ENCODE assay signal across 1 fruit fly cellular context in genomic region chr2L:5986094-5986493, dm6.
A peak's percentile ranks its signal among the peaks of the same experiment; 100 is the strongest.
TF ChIP-seq lines count a peak whose summit lies in the region.

TSS of gene ifc (plus strand) at chr2L:5986348.

TF ChIP-seq in whole organism, embryonic, 481 proteins besides CTCF, POLR2A, EP300 and RAD21 (continued from another document and continues in another):
- TF ChIP-seq hkb (optimal IDR thresholded peaks at IDR 0.05; lab: Kevin White, UChicago): peak; percentile 79
- no peak for TF ChIP-seq hkb (GFP tag; IDR thresholded peaks at IDR 0.05; lab: Robert Waterston, UW)
- TF ChIP-seq CG9932 (GFP tag; IDR thresholded peaks at IDR 0.05; lab: Robert Waterston, UW): no peak
- TF ChIP-seq ken (GFP tag; IDR thresholded peaks at IDR 0.05; lab: Robert Waterston, UW): no peak
- no peak for TF ChIP-seq kni (GFP tag; optimal IDR thresholded peaks at IDR 0.05; lab: Kevin White, UChicago)
- TF ChIP-seq corto (GFP tag; optimal IDR thresholded peaks at IDR 0.05; lab: Kevin White, UChicago): no peak
- no peak for TF ChIP-seq CG1529 (GFP tag; optimal IDR thresholded peaks at IDR 0.05; lab: Kevin White, UChicago)
- TF ChIP-seq seq (GFP tag; IDR thresholded peaks at IDR 0.05; lab: Robert Waterston, UW): no peak
- peak; percentile 20 for TF ChIP-seq schlank (tag; optimal IDR thresholded peaks at IDR 0.05; lab: Kevin White, UChicago)
- no peak for TF ChIP-seq vnd (GFP tag; IDR thresholded peaks at IDR 0.05; lab: Robert Waterston, UW; ENCODE audit: partially characterized antibody)
- TF ChIP-seq CG13296 (GFP tag; optimal IDR thresholded peaks at IDR 0.05; lab: Kevin White, UChicago): no peak
- no peak for TF ChIP-seq CG7556 (GFP tag; optimal IDR thresholded peaks at IDR 0.05; lab: Kevin White, UChicago)
- TF ChIP-seq Fer3 (tag; optimal IDR thresholded peaks at IDR 0.05; lab: Kevin White, UChicago): peak; percentile 64
- TF ChIP-seq Gug (GFP tag; IDR thresholded peaks at IDR 0.05; lab: Robert Waterston, UW): peak; percentile 51; the same call in 3 of the 4 replicates
- TF ChIP-seq CG3838 (GFP tag; optimal IDR thresholded peaks at IDR 0.05; lab: Kevin White, UChicago): no peak
- no peak for TF ChIP-seq CG10565 (GFP tag; optimal IDR thresholded peaks at IDR 0.05; lab: Kevin White, UChicago)
- no peak for TF ChIP-seq CG10321 (GFP tag; IDR thresholded peaks at IDR 0.05; lab: Robert Waterston, UW)
- peak; percentile 35 for TF ChIP-seq tin (GFP tag; optimal IDR thresholded peaks at IDR 0.05; lab: Kevin White, UChicago)
- peak; percentile 92 for TF ChIP-seq stwl (tag; optimal IDR thresholded peaks at IDR 0.05; lab: Kevin White, UChicago)
- no peak for TF ChIP-seq ara (GFP tag; IDR thresholded peaks at IDR 0.05; lab: Robert Waterston, UW)
- no peak for TF ChIP-seq E2f1 (GFP tag; IDR thresholded peaks at IDR 0.05; lab: Robert Waterston, UW)
- TF ChIP-seq Ravus (GFP tag; IDR thresholded peaks at IDR 0.05; lab: Robert Waterston, UW): no peak
- peak; percentile 76 for TF ChIP-seq CHES-1-like (GFP tag; optimal IDR thresholded peaks at IDR 0.05; lab: Kevin White, UChicago)
- TF ChIP-seq CG17612 (GFP tag; IDR thresholded peaks at IDR 0.05; lab: Robert Waterston, UW): no peak
- no peak for TF ChIP-seq tio (GFP tag; optimal IDR thresholded peaks at IDR 0.05; lab: Kevin White, UChicago)
- no peak for TF ChIP-seq vvl (GFP tag; IDR thresholded peaks at IDR 0.05; lab: Robert Waterston, UW)
- TF ChIP-seq gsb-n (tag; optimal IDR thresholded peaks at IDR 0.05; lab: Kevin White, UChicago): peak; percentile 15
- TF ChIP-seq esg (GFP tag; conservative IDR thresholded peaks at IDR 0.05; lab: Robert Waterston, UW): no peak
- peak; percentile 70 for TF ChIP-seq Myb (GFP tag; optimal IDR thresholded peaks at IDR 0.05; lab: Kevin White, UChicago)
- peak; percentile 5 for TF ChIP-seq Atf3 (GFP tag; optimal IDR thresholded peaks at IDR 0.05; lab: Kevin White, UChicago)
- peak; percentile 50 for TF ChIP-seq CG3281 (GFP tag; optimal IDR thresholded peaks at IDR 0.05; lab: Kevin White, UChicago)
- TF ChIP-seq Hr39 (optimal IDR thresholded peaks at IDR 0.05; lab: Kevin White, UChicago): no peak
- TF ChIP-seq CG5180 (GFP tag; optimal IDR thresholded peaks at IDR 0.05; lab: Kevin White, UChicago): no peak
- TF ChIP-seq CG6689 (GFP tag; IDR thresholded peaks at IDR 0.05; lab: Robert Waterston, UW): no peak
- TF ChIP-seq HLH3B (GFP tag; IDR thresholded peaks at IDR 0.05; lab: Robert Waterston, UW): no peak
- TF ChIP-seq jing (GFP tag; optimal IDR thresholded peaks at IDR 0.05; lab: Kevin White, UChicago): no peak
- no peak for TF ChIP-seq Ptx1 (GFP tag; IDR thresholded peaks at IDR 0.05; lab: Robert Waterston, UW)
- TF ChIP-seq CG14710 (tag; optimal IDR thresholded peaks at IDR 0.05; lab: Kevin White, UChicago): peak; percentile 81
- no peak for TF ChIP-seq yki (optimal IDR thresholded peaks at IDR 0.05; lab: Kevin White, UChicago)
- no peak for TF ChIP-seq CG42726 (GFP tag; IDR thresholded peaks at IDR 0.05; lab: Robert Waterston, UW; ENCODE audit: partially characterized antibody)
- TF ChIP-seq CG17385 (GFP tag; optimal IDR thresholded peaks at IDR 0.05; lab: Kevin White, UChicago): peak; percentile 35
- no peak for TF ChIP-seq CG32772 (GFP tag; IDR thresholded peaks at IDR 0.05; lab: Robert Waterston, UW)
- TF ChIP-seq CG2120 (GFP tag; optimal IDR thresholded peaks at IDR 0.05; lab: Kevin White, UChicago): peak; percentile 80
- peak; percentile 83 for TF ChIP-seq BEAF-32 (GFP tag; optimal IDR thresholded peaks at IDR 0.05; lab: Kevin White, UChicago)
- peak; percentile 32 for TF ChIP-seq CG9609 (GFP tag; optimal IDR thresholded peaks at IDR 0.05; lab: Kevin White, UChicago)
- TF ChIP-seq BtbVII (GFP tag; optimal IDR thresholded peaks at IDR 0.05; lab: Kevin White, UChicago): no peak
- TF ChIP-seq CrebB (tag; optimal IDR thresholded peaks at IDR 0.05; lab: Kevin White, UChicago): peak; percentile 7
- peak; percentile 17 for TF ChIP-seq cato (GFP tag; optimal IDR thresholded peaks at IDR 0.05; lab: Kevin White, UChicago; ENCODE audit: borderline replicate concordance)
- TF ChIP-seq CG11504 (tag; optimal IDR thresholded peaks at IDR 0.05; lab: Kevin White, UChicago): no peak
- peak; percentile 74 for TF ChIP-seq CoRest (tag; optimal IDR thresholded peaks at IDR 0.05; lab: Kevin White, UChicago)
- TF ChIP-seq sim (GFP tag; IDR thresholded peaks at IDR 0.05; lab: Robert Waterston, UW): no peak
- no peak for TF ChIP-seq CG9215 (GFP tag; IDR thresholded peaks at IDR 0.05; lab: Robert Waterston, UW)
- TF ChIP-seq dysf (GFP tag; IDR thresholded peaks at IDR 0.05; lab: Robert Waterston, UW): no peak
- TF ChIP-seq CG1792 (GFP tag; optimal IDR thresholded peaks at IDR 0.05; lab: Kevin White, UChicago): peak; percentile 51
- TF ChIP-seq CG43689 (GFP tag; IDR thresholded peaks at IDR 0.05; lab: Robert Waterston, UW): no peak
- TF ChIP-seq CG9817 (tag; optimal IDR thresholded peaks at IDR 0.05; lab: Kevin White, UChicago): peak; percentile 68
- no peak for TF ChIP-seq CG4730 (GFP tag; IDR thresholded peaks at IDR 0.05; lab: Robert Waterston, UW)
- TF ChIP-seq ssp (GFP tag; IDR thresholded peaks at IDR 0.05; lab: Robert Waterston, UW): no peak
- TF ChIP-seq CG5245 (GFP tag; optimal IDR thresholded peaks at IDR 0.05; lab: Kevin White, UChicago): no peak
- no peak for TF ChIP-seq dmrt99B (tag; optimal IDR thresholded peaks at IDR 0.05; lab: Kevin White, UChicago)
- no peak for TF ChIP-seq ac (GFP tag; optimal IDR thresholded peaks at IDR 0.05; lab: Kevin White, UChicago)
- peak in 1 of 3 experiments; percentile 14 for TF ChIP-seq Stat92E (GFP tag; optimal IDR thresholded peaks at IDR 0.05; lab: Kevin White, UChicago)
- TF ChIP-seq Drgx (GFP tag; IDR thresholded peaks at IDR 0.05; lab: Robert Waterston, UW): no peak
- no peak for TF ChIP-seq CG11247 (GFP tag; IDR thresholded peaks at IDR 0.05; lab: Robert Waterston, UW)
- TF ChIP-seq ham (GFP tag; IDR thresholded peaks at IDR 0.05; lab: Robert Waterston, UW): no peak
- peak; percentile 21 for TF ChIP-seq D19B (GFP tag; optimal IDR thresholded peaks at IDR 0.05; lab: Kevin White, UChicago)
- peak; percentile 56 for TF ChIP-seq Nf-YC (tag; optimal IDR thresholded peaks at IDR 0.05; lab: Kevin White, UChicago)
- TF ChIP-seq CG10147 (GFP tag; optimal IDR thresholded peaks at IDR 0.05; lab: Kevin White, UChicago): no peak
- TF ChIP-seq CG15073 (GFP tag; optimal IDR thresholded peaks at IDR 0.05; lab: Kevin White, UChicago): no peak
- no peak for TF ChIP-seq CG2129 (GFP tag; IDR thresholded peaks at IDR 0.05; lab: Robert Waterston, UW; ENCODE audit: partially characterized antibody)
- TF ChIP-seq Nf-YA (GFP tag; IDR thresholded peaks at IDR 0.05; lab: Robert Waterston, UW): no peak
- peak in 1 of 2 experiments; percentile 59 for TF ChIP-seq Hr78 (GFP tag; optimal IDR thresholded peaks at IDR 0.05; lab: Kevin White, UChicago)
- no peak for TF ChIP-seq CG8359 (GFP tag; optimal IDR thresholded peaks at IDR 0.05; lab: Kevin White, UChicago; ENCODE audit: borderline replicate concordance)
- peak; percentile 76 for TF ChIP-seq CG2712 (tag; optimal IDR thresholded peaks at IDR 0.05; lab: Kevin White, UChicago)
- TF ChIP-seq Meics (GFP tag; optimal IDR thresholded peaks at IDR 0.05; lab: Kevin White, UChicago): peak; percentile 61
- peak; percentile 44 for TF ChIP-seq PHDP (tag; optimal IDR thresholded peaks at IDR 0.05; lab: Kevin White, UChicago)
- TF ChIP-seq wek (GFP tag; optimal IDR thresholded peaks at IDR 0.05; lab: Kevin White, UChicago): peak; percentile 30
- no peak for TF ChIP-seq sima (GFP tag; optimal IDR thresholded peaks at IDR 0.05; lab: Kevin White, UChicago)
- no peak for TF ChIP-seq twi (tag; optimal IDR thresholded peaks at IDR 0.05; lab: Kevin White, UChicago)
- TF ChIP-seq pnt (GFP tag; optimal IDR thresholded peaks at IDR 0.05; lab: Kevin White, UChicago): peak; percentile 41
- peak; percentile 58 for TF ChIP-seq CG7839 (tag; optimal IDR thresholded peaks at IDR 0.05; lab: Kevin White, UChicago)
- peak; percentile 55 for TF ChIP-seq Hsf (GFP tag; optimal IDR thresholded peaks at IDR 0.05; lab: Kevin White, UChicago)
- TF ChIP-seq Lhr (GFP tag; optimal IDR thresholded peaks at IDR 0.05; lab: Kevin White, UChicago): peak; percentile 93
- no peak for TF ChIP-seq CG12299 (tag; optimal IDR thresholded peaks at IDR 0.05; lab: Kevin White, UChicago)
- TF ChIP-seq CG4328 (GFP tag; optimal IDR thresholded peaks at IDR 0.05; lab: Kevin White, UChicago): peak; percentile 24
- peak; percentile 39 for TF ChIP-seq CG12744 (GFP tag; optimal IDR thresholded peaks at IDR 0.05; lab: Kevin White, UChicago)
- no peak for TF ChIP-seq sob (GFP tag; IDR thresholded peaks at IDR 0.05; lab: Robert Waterston, UW)
- no peak for TF ChIP-seq Doc2 (GFP tag; IDR thresholded peaks at IDR 0.05; lab: Robert Waterston, UW)
- TF ChIP-seq CG8944 (GFP tag; optimal IDR thresholded peaks at IDR 0.05; lab: Kevin White, UChicago): peak; percentile 40
- no peak for TF ChIP-seq CG14965 (GFP tag; optimal IDR thresholded peaks at IDR 0.05; lab: Kevin White, UChicago; ENCODE audit: borderline replicate concordance)
- no peak for TF ChIP-seq Scr (GFP tag; IDR thresholded peaks at IDR 0.05; lab: Robert Waterston, UW; ENCODE audit: partially characterized antibody)
- no peak for TF ChIP-seq CG14014 (GFP tag; IDR thresholded peaks at IDR 0.05; lab: Robert Waterston, UW)
- no peak for TF ChIP-seq CkIIα-i1 (GFP tag; IDR thresholded peaks at IDR 0.05; lab: Robert Waterston, UW)
- peak; percentile 40 for TF ChIP-seq bigmax (GFP tag; optimal IDR thresholded peaks at IDR 0.05; lab: Kevin White, UChicago)
- TF ChIP-seq CG16813 (GFP tag; IDR thresholded peaks at IDR 0.05; lab: Robert Waterston, UW; ENCODE audit: partially characterized antibody): no peak
- peak; percentile 31 for TF ChIP-seq HHEX (GFP tag; optimal IDR thresholded peaks at IDR 0.05; lab: Kevin White, UChicago)
- no peak for TF ChIP-seq sc (optimal IDR thresholded peaks at IDR 0.05; lab: Kevin White, UChicago)
- no peak for TF ChIP-seq sc (GFP tag; optimal IDR thresholded peaks at IDR 0.05; lab: Kevin White, UChicago)
- peak; percentile 43 for TF ChIP-seq maf-S (GFP tag; optimal IDR thresholded peaks at IDR 0.05; lab: Kevin White, UChicago)
- TF ChIP-seq CG11085 (GFP tag; IDR thresholded peaks at IDR 0.05; lab: Robert Waterston, UW): no peak
- peak; percentile 45 for TF ChIP-seq Atf-2 (GFP tag; optimal IDR thresholded peaks at IDR 0.05; lab: Kevin White, UChicago)
- TF ChIP-seq dm (GFP tag; optimal IDR thresholded peaks at IDR 0.05; lab: Kevin White, UChicago): peak; percentile 70
- TF ChIP-seq CG31388 (GFP tag; optimal IDR thresholded peaks at IDR 0.05; lab: Kevin White, UChicago): no peak
- no peak for TF ChIP-seq CG3407 (GFP tag; optimal IDR thresholded peaks at IDR 0.05; lab: Kevin White, UChicago)
- TF ChIP-seq pho (GFP tag; optimal IDR thresholded peaks at IDR 0.05; lab: Kevin White, UChicago): peak; percentile 35
- TF ChIP-seq dan (GFP tag; IDR thresholded peaks at IDR 0.05; lab: Robert Waterston, UW): no peak
- TF ChIP-seq otp (GFP tag; IDR thresholded peaks at IDR 0.05; lab: Robert Waterston, UW): no peak
- no peak for TF ChIP-seq psq (GFP tag; optimal IDR thresholded peaks at IDR 0.05; lab: Kevin White, UChicago)
- peak; percentile 32 for TF ChIP-seq Fer1 (GFP tag; optimal IDR thresholded peaks at IDR 0.05; lab: Kevin White, UChicago)
- TF ChIP-seq slbo (GFP tag; IDR thresholded peaks at IDR 0.05; lab: Robert Waterston, UW): no peak
- peak in 2 of 3 experiments; percentile 29 to 99 for TF ChIP-seq lola (GFP tag; optimal IDR thresholded peaks at IDR 0.05; lab: Kevin White, UChicago)
- TF ChIP-seq B-H2 (GFP tag; optimal IDR thresholded peaks at IDR 0.05; lab: Kevin White, UChicago): peak; percentile 76
- peak; percentile 95 for TF ChIP-seq Ets65A (GFP tag; lab: Kevin White, UChicago)
- TF ChIP-seq stc (GFP tag; IDR thresholded peaks at IDR 0.05; lab: Robert Waterston, UW): no peak
- TF ChIP-seq CG31224 (GFP tag; IDR thresholded peaks at IDR 0.05; lab: Robert Waterston, UW): no peak
- peak; percentile 12 for TF ChIP-seq Sry-β (GFP tag; optimal IDR thresholded peaks at IDR 0.05; lab: Kevin White, UChicago)
- peak; percentile 87 for TF ChIP-seq oc (tag; optimal IDR thresholded peaks at IDR 0.05; lab: Kevin White, UChicago)
- no peak for TF ChIP-seq dati (GFP tag; IDR thresholded peaks at IDR 0.05; lab: Robert Waterston, UW)
- TF ChIP-seq ro (GFP tag; IDR thresholded peaks at IDR 0.05; lab: Robert Waterston, UW): no peak
- TF ChIP-seq CG17912 (GFP tag; optimal IDR thresholded peaks at IDR 0.05; lab: Kevin White, UChicago): no peak
- TF ChIP-seq Rx (GFP tag; IDR thresholded peaks at IDR 0.05; lab: Robert Waterston, UW): no peak
- peak; percentile 74 for TF ChIP-seq shn (GFP tag; optimal IDR thresholded peaks at IDR 0.05; lab: Kevin White, UChicago)
- TF ChIP-seq CG34224 (GFP tag; IDR thresholded peaks at IDR 0.05; lab: Robert Waterston, UW; ENCODE audit: partially characterized antibody): no peak
- TF ChIP-seq Ets97D (GFP tag; optimal IDR thresholded peaks at IDR 0.05; lab: Kevin White, UChicago): peak; percentile 91
- TF ChIP-seq pb (GFP tag; optimal IDR thresholded peaks at IDR 0.05; lab: Kevin White, UChicago): peak; percentile 9
- no peak for TF ChIP-seq ttk (GFP tag; IDR thresholded peaks at IDR 0.05; lab: Robert Waterston, UW)
- TF ChIP-seq lab (GFP tag; optimal IDR thresholded peaks at IDR 0.05; lab: Kevin White, UChicago): peak; percentile 72
- no peak for TF ChIP-seq Lim3 (GFP tag; IDR thresholded peaks at IDR 0.05; lab: Robert Waterston, UW)
- peak; percentile 85 for TF ChIP-seq MESR4 (GFP tag; optimal IDR thresholded peaks at IDR 0.05; lab: Kevin White, UChicago)
- peak; percentile 82 for TF ChIP-seq CG17829 (tag; optimal IDR thresholded peaks at IDR 0.05; lab: Kevin White, UChicago)
- TF ChIP-seq hbn (GFP tag; IDR thresholded peaks at IDR 0.05; lab: Robert Waterston, UW; ENCODE audit: partially characterized antibody): no peak
- TF ChIP-seq usp (GFP tag; optimal IDR thresholded peaks at IDR 0.05; lab: Kevin White, UChicago): no peak
- peak; percentile 7 for TF ChIP-seq Six4 (GFP tag; optimal IDR thresholded peaks at IDR 0.05; lab: Kevin White, UChicago)
- no peak for TF ChIP-seq pros (GFP tag; optimal IDR thresholded peaks at IDR 0.05; lab: Kevin White, UChicago)
- peak; percentile 52 for TF ChIP-seq CG18599 (GFP tag; optimal IDR thresholded peaks at IDR 0.05; lab: Kevin White, UChicago)
- TF ChIP-seq jigr1 (GFP tag; IDR thresholded peaks at IDR 0.05; lab: Robert Waterston, UW): no peak
- TF ChIP-seq jumu (GFP tag; optimal IDR thresholded peaks at IDR 0.05; lab: Kevin White, UChicago): peak; percentile 71
